Worm (Caenorhabditis elegans) whole organism, late embryonic: ENCODE measurements around the gene Y54E2A.4.

Experiments used
- C08G9.2 ChIP-seq: sonication (generic microtip); optimal IDR thresholded peaks from 2 replicates; lab custom pipeline; 2016; ENCODE audit warnings: mild to moderate bottlenecking, missing genetic modification characterization, moderate library complexity, missing compliant biosample characterization
- C38D4.7 ChIP-seq: fragments of 200-800 bp; sonication (Bioruptor generic); optimal IDR thresholded peaks from 2 replicates; lab custom pipeline; 2018; ENCODE audit warnings: mild to moderate bottlenecking, missing genetic modification characterization, moderate library complexity, missing compliant biosample characterization
- T23F11.4 ChIP-seq: fragments of 200-800 bp; sonication (Bioruptor generic); optimal IDR thresholded peaks from 2 replicates; lab custom pipeline; 2018; ENCODE audit warnings: mild to moderate bottlenecking, missing genetic modification characterization, missing compliant biosample characterization
- ahr-1 ChIP-seq: sonication (generic microtip); optimal IDR thresholded peaks from 2 replicates; lab custom pipeline; 2016; ENCODE audit warnings: missing genetic modification characterization, missing compliant biosample characterization
- ceh-18 ChIP-seq: sonication (generic microtip); optimal IDR thresholded peaks from 2 replicates; lab custom pipeline; 2016; ENCODE audit warnings: missing genetic modification characterization, missing compliant biosample characterization
- ceh-19 ChIP-seq: fragments of 200-800 bp; sonication (Bioruptor generic); optimal IDR thresholded peaks from 2 replicates; lab custom pipeline; 2018; ENCODE audit warnings: mild to moderate bottlenecking, missing genetic modification characterization, missing compliant biosample characterization
- ceh-2 ChIP-seq: sonication (generic microtip); optimal IDR thresholded peaks from 2 replicates; lab custom pipeline; 2016; ENCODE audit warnings: missing genotype, missing genetic modification characterization, missing compliant biosample characterization
- ceh-24 ChIP-seq: sonication (generic microtip); optimal IDR thresholded peaks from 2 replicates; lab custom pipeline; 2016; ENCODE audit warnings: mild to moderate bottlenecking, missing genetic modification characterization, missing compliant biosample characterization
- ceh-31 ChIP-seq: sonication (generic microtip); optimal IDR thresholded peaks from 2 replicates; lab custom pipeline; 2016; ENCODE audit warnings: missing genetic modification characterization, missing compliant biosample characterization
- ceh-34 ChIP-seq: sonication (generic microtip); optimal IDR thresholded peaks from 2 replicates; lab custom pipeline; 2016; ENCODE audit warnings: mild to moderate bottlenecking, missing genetic modification characterization, missing compliant biosample characterization
- ceh-45 ChIP-seq: fragments of 200-800 bp; sonication (Bioruptor generic); IDR thresholded peaks from 2 replicates; pipeline ENCODE4 v1.3.6; 2022; ENCODE audit warnings: missing genetic modification reagents, missing genetic modification characterization, missing compliant biosample characterization
- ceh-48 ChIP-seq: sonication (generic microtip); optimal IDR thresholded peaks from 2 replicates; lab custom pipeline; 2016; ENCODE audit warnings: missing genetic modification characterization, inconsistent platforms, missing compliant biosample characterization
- ceh-9 ChIP-seq: sonication (generic microtip); optimal IDR thresholded peaks from 2 replicates; lab custom pipeline; 2016; ENCODE audit warnings: mild to moderate bottlenecking, missing genetic modification characterization, inconsistent platforms, missing compliant biosample characterization
- che-1 ChIP-seq: sonication (generic microtip); optimal IDR thresholded peaks from 2 replicates; lab custom pipeline; 2016; ENCODE audit warnings: mild to moderate bottlenecking, missing genetic modification characterization, missing compliant biosample characterization
- dmd-4 ChIP-seq: sonication (generic microtip); optimal IDR thresholded peaks from 2 replicates; lab custom pipeline; 2016; ENCODE audit warnings: borderline replicate concordance, missing genetic modification characterization, missing compliant biosample characterization
- dve-1 ChIP-seq: sonication (generic microtip); optimal IDR thresholded peaks from 2 replicates; lab custom pipeline; 2017; ENCODE audit warnings: antibody characterized with exemption, mild to moderate bottlenecking, missing genetic modification characterization, missing compliant biosample characterization
- elt-2 ChIP-seq: sonication (generic microtip); optimal IDR thresholded peaks from 2 replicates; lab custom pipeline; 2016; ENCODE audit warnings: missing genetic modification reagents, missing genetic modification characterization, missing compliant biosample characterization
- elt-4 ChIP-seq: sonication (generic microtip); optimal IDR thresholded peaks from 2 replicates; lab custom pipeline; 2016; ENCODE audit warnings: missing genetic modification characterization, missing compliant biosample characterization
- eyg-1 ChIP-seq: sonication (generic microtip); optimal IDR thresholded peaks from 2 replicates; lab custom pipeline; 2016; ENCODE audit warnings: missing genotype, missing genetic modification characterization, missing compliant biosample characterization
- fax-1 ChIP-seq: sonication (generic microtip); optimal IDR thresholded peaks from 2 replicates; lab custom pipeline; 2016; ENCODE audit warnings: missing genotype, missing genetic modification characterization, missing compliant biosample characterization
- fkh-10 ChIP-seq: fragments of 150-350 bp; optimal IDR thresholded peaks from 2 replicates; lab custom pipeline; 2014; ENCODE audit warnings: missing biosample characterization, missing genetic modification reagents, missing genetic modification characterization
- fkh-6 ChIP-seq: sonication (generic microtip); optimal IDR thresholded peaks from 2 replicates; lab custom pipeline; 2016; ENCODE audit warnings: missing genetic modification characterization, missing compliant biosample characterization
- gmeb-2 ChIP-seq: sonication (generic microtip); optimal IDR thresholded peaks from 2 replicates; lab custom pipeline; 2016; ENCODE audit warnings: missing genetic modification characterization, inconsistent platforms, missing compliant biosample characterization
- hlh-6 ChIP-seq: sonication (generic microtip); optimal IDR thresholded peaks from 2 replicates; lab custom pipeline; 2016; ENCODE audit warnings: missing genotype, missing genetic modification characterization, missing compliant biosample characterization
- hlh-8 ChIP-seq: sonication (generic microtip); optimal IDR thresholded peaks from 2 replicates; lab custom pipeline; 2016; ENCODE audit warnings: missing genotype, missing genetic modification characterization, missing compliant biosample characterization
- lim-6 ChIP-seq: sonication (generic microtip); optimal IDR thresholded peaks from 2 replicates; lab custom pipeline; 2016; ENCODE audit warnings: missing genetic modification characterization, missing compliant biosample characterization
- nfya-1 ChIP-seq: sonication (generic microtip); optimal IDR thresholded peaks from 2 replicates; lab custom pipeline; 2017; ENCODE audit warnings: missing genetic modification characterization, mild to moderate bottlenecking, missing compliant biosample characterization, antibody characterized with exemption, moderate library complexity
- nhr-11 ChIP-seq: fragments of 150-350 bp; optimal IDR thresholded peaks from 2 replicates; lab custom pipeline; 2014; ENCODE audit warnings: missing biosample characterization, missing genetic modification characterization
- odd-2 ChIP-seq: sonication (generic microtip); optimal IDR thresholded peaks from 2 replicates; lab custom pipeline; 2017; ENCODE audit warnings: antibody characterized with exemption, mild to moderate bottlenecking, missing genetic modification characterization, missing compliant biosample characterization
- pag-3 ChIP-seq: sonication (generic microtip); optimal IDR thresholded peaks from 2 replicates; lab custom pipeline; 2016; ENCODE audit warnings: missing compliant biosample characterization, missing genetic modification characterization, borderline replicate concordance
- pat-9 ChIP-seq: fragments of 200-800 bp; sonication (Bioruptor generic); optimal IDR thresholded peaks from 2 replicates; lab custom pipeline; 2018; ENCODE audit warnings: mild to moderate bottlenecking, missing genetic modification characterization, moderate library complexity, missing compliant biosample characterization
- pha-2 ChIP-seq: sonication (generic microtip); optimal IDR thresholded peaks from 2 replicates; lab custom pipeline; 2017; ENCODE audit warnings: mild to moderate bottlenecking, missing genetic modification characterization, missing compliant biosample characterization
- sox-2 ChIP-seq: fragments of 200-800 bp; sonication (Bioruptor generic); IDR thresholded peaks from 2 replicates; pipeline ENCODE4 v1.3.6; 2022; ENCODE audit warnings: missing genetic modification reagents, missing genetic modification characterization, missing compliant biosample characterization
- zip-5 ChIP-seq: sonication (generic microtip); optimal IDR thresholded peaks from 2 replicates; lab custom pipeline; 2016; ENCODE audit warnings: missing genetic modification characterization, missing compliant biosample characterization
- ztf-16 ChIP-seq: sonication (generic microtip); optimal IDR thresholded peaks from 2 replicates; lab custom pipeline; 2017; ENCODE audit warnings: missing genetic modification characterization, missing compliant biosample characterization

Y54E2A.4 gene

DNA sequence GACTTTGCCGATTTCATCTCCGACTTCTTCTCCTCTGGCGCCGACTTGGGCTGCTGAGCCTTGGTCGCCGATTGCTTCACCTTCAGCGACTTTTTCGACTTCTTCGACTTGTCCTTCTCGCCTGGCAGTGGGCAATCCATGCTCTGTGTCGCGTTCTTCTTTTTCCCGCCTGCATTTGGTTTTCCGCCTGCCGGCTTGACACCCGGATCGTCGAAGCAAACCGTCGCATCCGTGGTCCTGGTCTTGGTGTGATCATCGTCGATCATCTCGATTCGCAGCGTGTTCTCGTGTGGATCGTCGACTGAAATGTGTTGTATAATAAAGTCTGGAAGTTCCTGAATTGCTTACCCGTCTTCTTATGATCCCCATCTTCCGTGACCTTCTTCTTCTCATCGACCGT is 17.7 kb downstream of the Y54E2A.4 start:
- TF ChIP-seq pha-2 (tag; lab: Kevin White, UChicago) (no peak), elt-4 (tag; lab: Kevin White, UChicago) (no peak), ahr-1 (tag; lab: Kevin White, UChicago) (no peak), pat-9 (tag; lab: Kevin White, UChicago) (no peak), ceh-9 (tag; lab: Kevin White, UChicago) (no peak), ceh-2 (tag; lab: Kevin White, UChicago) (no peak), dve-1 (tag; lab: Kevin White, UChicago) (no peak), lim-6 (tag; lab: Kevin White, UChicago) (no peak), C08G9.2 (tag; lab: Kevin White, UChicago) (no peak), odd-2 (no peak), hlh-8 (no peak), ceh-19 (no peak), dmd-4 (tag; lab: Kevin White, UChicago) (no peak)

DNA sequence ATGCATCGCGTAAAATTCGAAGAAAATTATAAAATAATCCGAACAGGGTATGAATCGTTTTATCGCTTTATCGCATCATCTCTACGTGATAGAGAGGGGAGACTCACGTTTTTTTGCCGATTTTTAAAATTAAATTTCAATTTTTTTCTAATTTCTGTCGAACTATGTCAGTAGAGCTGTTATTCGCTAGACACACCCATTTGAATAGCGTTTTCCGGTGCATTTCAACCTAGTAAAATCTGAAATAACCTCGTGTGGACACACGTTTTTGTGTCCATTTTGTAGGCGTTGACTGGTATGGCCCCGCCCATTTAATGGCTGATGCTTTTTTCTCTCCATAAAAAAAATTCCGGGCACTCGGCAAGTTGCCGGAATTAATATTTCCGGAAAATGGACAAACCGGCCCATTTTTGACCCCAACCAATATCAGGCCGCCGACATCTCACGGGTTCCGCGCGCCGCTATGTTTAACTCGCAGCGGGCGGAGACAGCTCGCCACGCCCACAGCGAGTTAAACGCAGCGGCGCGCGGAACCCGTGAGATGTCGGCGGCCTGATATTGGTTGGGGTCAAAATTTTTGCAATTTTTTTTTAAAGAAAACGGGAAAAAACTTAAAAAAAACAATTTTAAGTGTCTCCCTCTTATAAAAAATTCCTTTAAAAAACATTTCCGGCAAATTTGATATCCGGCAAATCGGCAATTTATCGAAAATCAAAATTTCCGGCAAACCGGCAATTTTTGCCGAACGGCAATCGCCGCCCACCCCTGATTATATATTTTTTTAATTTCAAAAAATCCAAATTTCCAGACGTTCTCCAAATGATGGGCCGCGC is 18.8 kb downstream of the Y54E2A.4 start, which contains the start of gene Y54E2A.7:
TSS of gene Y54E2A.7 (minus strand) at position 51 of the 833 bp plus-strand sequence.
- TF ChIP-seq ceh-31 (no peak), fkh-10 (GFP tag; lab: Kevin White, UChicago) (no peak), nhr-11 (no peak), pat-9 (tag; lab: Kevin White, UChicago) (no peak), ceh-34 (tag; lab: Kevin White, UChicago) (no peak), eyg-1 (no peak), ceh-45 (GFP tag; lab: Robert Waterston, UW) (no peak), lim-6 (tag; lab: Kevin White, UChicago) (no peak), nfya-1 (tag; lab: Kevin White, UChicago) (no peak), ceh-19 (no peak), fkh-6 (tag; lab: Kevin White, UChicago) (no peak), ceh-24 (no peak), zip-5 (tag; lab: Kevin White, UChicago) (no peak), ceh-18 (tag; lab: Kevin White, UChicago) (no peak)

DNA sequence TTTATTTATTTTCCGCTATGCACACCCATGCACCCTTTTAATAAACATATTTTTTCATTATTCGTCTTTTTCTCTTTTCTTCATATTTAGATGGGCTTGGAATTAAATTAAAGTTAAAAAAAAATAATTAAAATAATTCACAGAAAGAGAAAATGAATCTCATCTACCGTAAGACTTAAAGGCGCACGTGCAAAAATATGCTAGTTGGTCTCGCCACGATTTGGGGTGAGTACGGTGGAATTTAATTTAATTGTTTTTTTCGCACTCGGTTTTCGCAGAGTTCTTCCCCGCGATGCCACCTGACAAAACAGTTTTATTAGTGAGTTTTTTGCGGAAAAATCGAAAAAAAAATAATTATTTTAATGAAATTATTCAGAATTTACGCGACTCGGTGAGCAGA is 23.7 kb downstream of the Y54E2A.4 start, which contains the start of gene Y54E2A.8:
TSS of gene Y54E2A.8 (plus strand) at position 254 of the 400 bp plus-strand sequence.
- TF ChIP-seq che-1 (tag; lab: Kevin White, UChicago), result no peak
- no peak for TF ChIP-seq ceh-48 (tag; lab: Kevin White, UChicago)
- TF ChIP-seq C38D4.7 (GFP tag; lab: Kevin White, UChicago), result no peak
- no peak for TF ChIP-seq dmd-4 (tag; lab: Kevin White, UChicago)
- no peak for TF ChIP-seq hlh-8
- no peak for TF ChIP-seq odd-2
- TF ChIP-seq pag-3, result no peak
- no peak for TF ChIP-seq nfya-1 (tag; lab: Kevin White, UChicago)
- TF ChIP-seq elt-2 (tag; lab: Kevin White, UChicago), result no peak
- no peak for TF ChIP-seq ceh-2 (tag; lab: Kevin White, UChicago)
- no peak for TF ChIP-seq hlh-6
- no peak for TF ChIP-seq fax-1 (tag; lab: Kevin White, UChicago)
- TF ChIP-seq ceh-18 (tag; lab: Kevin White, UChicago), result no peak
- TF ChIP-seq ztf-16 (tag; lab: Kevin White, UChicago), result no peak
- no peak for TF ChIP-seq gmeb-2 (tag; lab: Kevin White, UChicago)
- TF ChIP-seq T23F11.4, result no peak
- no peak for TF ChIP-seq dve-1 (tag; lab: Kevin White, UChicago)
- no peak for TF ChIP-seq ceh-31
- no peak for TF ChIP-seq sox-2 (GFP tag; lab: Robert Waterston, UW)
